Fruit fly (Drosophila melanogaster): ENCODE data around the gene CG31668.

CG31668 gene

DNA sequence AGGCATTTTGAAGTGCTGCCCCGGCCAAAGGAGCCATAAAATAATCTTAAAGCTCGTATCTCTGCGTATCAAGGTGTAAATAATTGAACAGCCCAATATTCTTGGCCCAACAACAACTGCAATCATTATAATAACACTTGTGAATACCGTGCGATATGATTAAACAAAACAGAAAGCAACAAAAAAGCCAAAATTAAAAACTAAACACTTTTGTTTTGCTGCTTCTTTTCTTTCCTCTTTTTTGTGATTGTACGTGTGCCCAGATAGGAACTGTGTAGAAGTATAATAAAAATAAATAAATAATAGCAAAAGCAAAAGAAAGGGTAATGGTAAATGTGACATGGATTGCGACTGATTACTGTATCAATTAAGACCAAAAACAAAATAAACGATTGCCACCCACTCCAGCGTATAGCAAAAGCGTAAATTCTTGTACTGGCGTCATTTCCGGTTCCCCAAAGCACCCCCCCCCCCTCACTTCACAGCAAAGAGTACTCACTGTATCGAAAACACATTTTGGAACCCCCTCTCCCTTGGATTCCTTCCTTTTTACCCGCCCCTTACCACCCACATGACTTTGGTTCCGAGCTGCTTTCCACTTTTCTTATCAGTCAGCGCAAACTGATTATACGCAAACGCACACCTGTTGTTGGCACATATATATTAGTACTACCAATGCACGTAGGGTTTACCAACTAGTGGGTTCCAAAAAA is 34.4 kb downstream of the CG31668 start:
- TF ChIP-seq psq (optimal IDR thresholded peaks at IDR 0.05) (no peak), Myc (optimal IDR thresholded peaks at IDR 0.05) (no peak), ttk (optimal IDR thresholded peaks at IDR 0.05) (no peak), Sin3A (optimal IDR thresholded peaks at IDR 0.05) (no peak), insv (optimal IDR thresholded peaks at IDR 0.05) (no peak), h (optimal IDR thresholded peaks at IDR 0.05) (no peak)

DNA sequence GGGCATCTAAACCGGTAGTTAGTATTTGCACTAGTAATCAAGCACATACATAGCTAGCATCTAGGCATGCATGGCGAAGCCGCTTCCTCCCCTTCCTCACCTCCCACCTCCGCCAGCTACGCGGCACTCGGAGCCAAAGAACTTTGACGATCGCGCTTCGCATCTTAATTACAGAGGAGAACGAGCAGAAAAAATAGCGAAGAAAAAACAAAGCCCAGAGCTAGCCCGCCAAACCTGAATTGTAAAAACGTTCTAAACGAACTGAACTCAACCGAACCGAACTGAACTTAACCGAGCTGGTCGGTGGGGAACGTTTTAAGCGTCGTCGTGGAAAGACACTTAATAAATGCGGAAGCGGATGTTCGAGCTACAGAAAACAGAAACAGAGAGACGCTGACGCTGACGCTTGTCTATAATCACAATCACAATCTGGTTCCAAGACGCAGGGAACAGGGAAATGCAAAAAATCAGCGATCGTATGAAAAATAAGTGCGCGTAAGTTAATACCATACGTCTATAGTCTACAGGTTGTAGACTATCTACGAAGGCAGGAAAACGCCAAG is 37.0 kb downstream of the CG31668 start:
- TF ChIP-seq Sin3A (optimal IDR thresholded peaks at IDR 0.05) (no peak), insv (optimal IDR thresholded peaks at IDR 0.05) (no peak), ttk (optimal IDR thresholded peaks at IDR 0.05) (no peak), psq (optimal IDR thresholded peaks at IDR 0.05) (no peak), Myc (optimal IDR thresholded peaks at IDR 0.05) (no peak), h (optimal IDR thresholded peaks at IDR 0.05) (no peak)

DNA sequence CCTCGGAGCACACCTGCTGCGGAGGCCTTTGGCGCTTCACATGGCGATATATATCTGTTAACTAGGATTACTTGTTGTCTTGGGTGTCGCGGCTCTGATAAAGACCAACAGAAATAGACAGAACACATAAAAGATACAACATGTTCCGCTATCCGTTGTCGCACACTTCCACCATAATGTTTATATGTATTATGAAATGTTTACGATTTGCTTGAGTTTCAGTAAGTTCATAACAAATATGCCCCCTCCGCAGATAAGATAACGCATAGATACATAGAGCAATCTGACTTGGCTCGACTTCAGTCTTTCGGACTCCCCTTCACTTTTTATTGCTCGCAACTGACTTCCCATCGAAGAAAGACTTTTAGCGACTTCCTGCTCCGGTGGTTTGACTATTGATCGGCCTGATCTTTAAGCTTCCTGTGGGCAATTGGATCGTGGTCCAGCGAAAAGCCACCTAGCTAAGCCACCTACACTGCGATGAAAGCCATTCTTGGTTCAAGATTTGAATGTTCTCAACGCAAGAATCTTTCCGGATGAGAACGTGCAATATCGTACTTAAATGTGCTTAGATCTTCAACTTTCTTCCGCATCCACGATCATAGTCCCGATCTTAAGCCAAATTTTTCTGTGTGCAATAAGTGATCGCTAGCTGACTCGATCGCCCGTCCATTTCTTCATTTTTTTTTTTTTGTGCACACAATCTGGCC is 37.6 kb downstream of the CG31668 start:
- TF ChIP-seq ttk (optimal IDR thresholded peaks at IDR 0.05) (no peak), h (optimal IDR thresholded peaks at IDR 0.05) (no peak), Myc (optimal IDR thresholded peaks at IDR 0.05) (no peak), psq (optimal IDR thresholded peaks at IDR 0.05) (no peak), Sin3A (optimal IDR thresholded peaks at IDR 0.05) (no peak), insv (optimal IDR thresholded peaks at IDR 0.05) (no peak)

DNA sequence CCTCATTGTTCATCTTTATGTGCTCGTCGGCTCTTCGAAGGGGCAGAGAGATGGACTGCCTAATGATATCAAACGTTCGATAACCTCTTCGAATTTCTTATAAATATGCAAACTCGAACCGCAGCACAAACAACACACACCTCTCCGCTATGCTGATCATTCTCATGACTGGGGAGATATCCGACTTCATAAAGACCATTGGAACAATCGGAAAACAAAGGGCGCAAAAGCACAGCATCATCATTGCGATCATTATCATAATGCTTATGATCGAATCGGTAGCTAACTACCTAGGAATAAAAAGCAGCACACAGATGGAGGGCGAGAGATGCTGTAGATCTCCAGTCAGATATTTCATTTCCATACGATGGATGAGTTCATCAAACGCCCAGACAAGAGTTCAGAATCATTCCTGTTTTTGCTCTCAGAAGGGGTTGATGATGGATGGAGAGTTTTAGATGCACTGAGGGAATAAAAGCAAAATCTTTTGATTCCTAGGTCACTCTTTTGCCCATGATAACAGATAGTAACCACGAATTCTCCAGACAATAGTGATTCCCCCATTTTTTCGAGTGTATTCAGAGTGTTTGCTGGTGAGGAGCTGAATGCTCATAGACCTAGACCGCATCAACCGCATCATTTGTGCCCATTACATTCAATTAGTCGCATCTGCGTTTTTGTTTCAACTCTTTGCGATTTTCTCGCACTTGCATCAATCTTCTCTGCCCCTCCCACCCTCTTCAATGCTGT is 38.8 kb downstream of the CG31668 start:
- TF ChIP-seq Sin3A (optimal IDR thresholded peaks at IDR 0.05) (no peak), ttk (optimal IDR thresholded peaks at IDR 0.05) (no peak), Myc (optimal IDR thresholded peaks at IDR 0.05) (no peak), h (optimal IDR thresholded peaks at IDR 0.05) (no peak), insv (optimal IDR thresholded peaks at IDR 0.05) (no peak), psq (optimal IDR thresholded peaks at IDR 0.05) (no peak)

DNA sequence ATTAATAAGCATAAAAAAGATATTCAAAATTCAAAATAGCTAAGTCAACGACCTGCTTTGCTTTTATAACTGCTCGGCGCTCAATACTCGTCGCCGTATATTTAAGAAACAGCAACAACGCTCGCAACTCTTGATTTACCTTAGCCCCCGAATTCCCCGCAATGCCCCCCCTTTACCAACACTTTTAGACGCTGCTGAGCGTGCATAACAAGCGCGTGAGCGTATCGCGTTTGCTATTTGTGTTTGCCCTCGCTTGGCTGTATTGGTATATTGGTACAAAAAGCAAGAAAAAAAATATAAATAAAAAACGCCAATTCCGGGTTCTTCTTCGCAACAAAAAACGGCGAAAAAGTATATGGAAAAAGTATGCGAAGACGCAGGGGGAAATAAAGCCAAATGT is 40.1 kb downstream of the CG31668 start:
- TF ChIP-seq psq (optimal IDR thresholded peaks at IDR 0.05) (no peak), h (optimal IDR thresholded peaks at IDR 0.05) (no peak), insv (optimal IDR thresholded peaks at IDR 0.05) (no peak), Myc (optimal IDR thresholded peaks at IDR 0.05) (no peak), ttk (optimal IDR thresholded peaks at IDR 0.05) (no peak), Sin3A (optimal IDR thresholded peaks at IDR 0.05) (no peak)

DNA sequence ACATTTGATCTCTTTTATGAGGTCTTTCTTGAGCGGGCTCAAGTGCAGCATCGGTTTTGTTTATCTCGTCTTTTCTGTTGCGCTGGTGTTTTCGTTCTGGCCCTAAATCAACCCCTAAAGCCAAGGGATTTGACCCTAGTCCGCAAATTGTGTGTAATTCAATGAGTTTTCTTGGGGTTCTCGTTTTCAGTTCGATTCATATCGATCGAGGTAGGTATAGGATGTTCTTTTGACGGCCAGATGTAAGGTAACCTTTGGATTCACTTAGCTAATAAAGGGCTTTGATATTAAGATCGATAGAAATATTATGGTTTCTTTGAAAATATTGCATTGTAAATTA is 40.8 kb downstream of the CG31668 start:
- TF ChIP-seq insv (optimal IDR thresholded peaks at IDR 0.05) = no peak
- TF ChIP-seq ttk (optimal IDR thresholded peaks at IDR 0.05) = no peak
- TF ChIP-seq psq (optimal IDR thresholded peaks at IDR 0.05) = no peak
- no peak for TF ChIP-seq Myc (optimal IDR thresholded peaks at IDR 0.05)
- no peak for TF ChIP-seq Sin3A (optimal IDR thresholded peaks at IDR 0.05)
- no peak for TF ChIP-seq h (optimal IDR thresholded peaks at IDR 0.05)

DNA sequence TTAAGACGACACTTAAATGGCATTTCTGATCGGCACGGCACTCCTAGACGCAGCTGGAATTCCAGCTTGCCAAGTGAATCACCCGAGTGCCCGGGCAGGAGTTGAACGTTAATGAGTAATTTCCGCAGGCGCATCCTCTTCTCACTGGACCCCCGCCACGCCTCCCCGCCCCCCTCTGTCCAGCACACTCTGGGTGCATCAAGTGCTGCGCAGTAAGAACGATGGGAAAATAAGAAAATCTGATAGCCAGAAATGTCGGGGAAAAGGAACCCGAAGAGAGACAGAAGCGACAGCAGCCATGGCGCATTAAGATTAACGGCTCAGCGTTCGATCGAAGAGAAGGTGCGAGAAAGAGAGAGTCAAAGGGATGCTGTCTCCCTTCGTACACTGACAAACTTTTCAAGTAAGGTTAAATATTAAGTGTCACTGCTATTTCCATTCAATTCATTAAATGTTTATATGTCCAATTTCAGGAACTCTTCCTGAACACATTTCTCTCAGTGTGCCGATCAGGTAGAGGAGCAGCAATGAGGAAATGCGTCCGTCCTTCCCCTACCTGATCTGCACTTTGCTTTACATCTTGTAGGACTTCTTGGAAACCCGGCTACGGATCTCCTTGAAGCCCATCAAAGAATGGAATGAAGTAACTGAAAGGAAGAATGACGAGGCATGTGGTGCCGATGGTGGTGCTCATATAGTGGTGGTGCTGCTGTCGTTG is 41.3 kb downstream of the CG31668 start:
- TF ChIP-seq Sin3A (optimal IDR thresholded peaks at IDR 0.05) = no peak
- TF ChIP-seq psq (optimal IDR thresholded peaks at IDR 0.05) = no peak
- TF ChIP-seq ttk (optimal IDR thresholded peaks at IDR 0.05) = no peak
- TF ChIP-seq Myc (optimal IDR thresholded peaks at IDR 0.05) = no peak
- no peak for TF ChIP-seq insv (optimal IDR thresholded peaks at IDR 0.05)
- TF ChIP-seq h (optimal IDR thresholded peaks at IDR 0.05) = no peak

DNA sequence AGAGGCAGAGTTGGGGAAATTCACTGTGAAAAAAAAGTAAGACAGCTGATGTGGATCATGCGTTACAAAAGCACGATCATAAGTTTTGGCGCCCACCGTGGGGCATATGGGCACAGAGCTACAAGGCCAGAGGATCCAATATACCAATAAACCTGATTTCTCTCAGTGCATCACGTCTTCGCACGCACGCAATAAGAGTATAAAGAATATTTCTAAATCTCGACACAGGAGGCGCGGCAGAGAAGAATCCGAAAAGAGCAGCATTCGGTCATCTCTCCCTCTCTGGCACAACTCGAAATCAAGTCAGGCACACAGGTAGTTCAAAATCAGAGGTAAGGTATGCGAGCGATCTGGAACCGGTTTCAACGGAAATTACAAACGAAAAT is 42.4 kb downstream of the CG31668 start:
- TF ChIP-seq Myc (optimal IDR thresholded peaks at IDR 0.05) (no peak), h (optimal IDR thresholded peaks at IDR 0.05) (no peak), ttk (optimal IDR thresholded peaks at IDR 0.05) (no peak), psq (optimal IDR thresholded peaks at IDR 0.05) (no peak), Sin3A (optimal IDR thresholded peaks at IDR 0.05) (no peak), insv (optimal IDR thresholded peaks at IDR 0.05) (no peak)

DNA sequence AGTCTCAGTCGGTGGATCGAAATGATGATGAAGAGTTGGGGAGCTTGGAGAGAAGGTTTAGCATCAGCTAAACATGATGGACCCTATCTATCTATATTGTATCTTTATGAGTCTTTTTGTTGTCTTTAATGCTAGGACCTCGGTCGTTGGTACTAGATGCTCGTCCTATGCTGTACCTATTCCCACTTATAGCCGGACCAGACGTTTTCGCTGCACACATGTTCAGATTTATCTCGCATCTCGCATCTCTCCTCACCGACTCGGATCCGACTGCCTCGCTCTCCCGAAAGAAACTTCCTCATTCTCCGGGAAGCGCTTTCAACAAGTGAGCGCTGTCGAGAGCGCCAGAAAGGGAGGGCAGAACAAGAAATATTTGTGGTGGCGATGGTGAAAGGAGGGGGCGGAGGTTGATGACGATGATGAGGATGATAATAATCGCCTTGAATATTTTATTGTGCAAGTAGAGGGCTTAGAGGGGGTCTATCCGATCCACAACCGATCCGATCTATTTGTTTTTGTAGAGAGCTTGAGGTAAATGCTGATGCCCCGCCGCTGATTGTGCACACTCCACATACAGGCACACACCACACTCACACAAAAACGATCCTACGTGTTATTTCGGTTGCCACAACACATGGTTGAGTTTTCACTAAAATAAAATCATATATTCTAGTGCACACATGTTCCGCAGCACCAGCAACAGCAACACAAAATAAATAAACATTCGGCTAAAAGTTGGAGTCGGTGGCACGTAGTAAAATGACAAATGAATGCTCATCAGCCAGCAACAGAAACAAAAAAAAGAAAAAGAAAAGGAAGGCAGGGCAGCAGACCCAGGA is 43.0 kb downstream of the CG31668 start:
- TF ChIP-seq insv (optimal IDR thresholded peaks at IDR 0.05) = no peak

DNA sequence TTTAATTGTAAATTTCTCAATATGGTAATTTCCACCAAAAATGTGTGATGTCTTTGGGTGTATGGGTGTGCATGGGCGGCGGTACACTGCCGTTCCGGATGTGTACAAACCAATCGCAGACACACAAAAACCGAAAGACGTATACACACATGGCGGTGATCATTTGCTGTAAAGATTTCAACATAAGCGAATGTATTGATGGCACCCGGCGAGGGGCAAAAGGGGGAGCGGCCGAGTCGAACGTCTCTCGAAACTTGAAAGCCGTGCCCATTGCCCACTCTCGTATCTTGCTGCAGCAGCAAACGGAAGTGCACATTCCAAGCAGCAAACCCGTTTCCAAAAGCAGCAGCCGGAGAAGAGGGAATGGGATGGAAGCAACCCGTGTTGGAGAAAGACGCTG is 43.7 kb downstream of the CG31668 start:
- TF ChIP-seq psq (optimal IDR thresholded peaks at IDR 0.05) (no peak), ttk (optimal IDR thresholded peaks at IDR 0.05) (no peak), Sin3A (optimal IDR thresholded peaks at IDR 0.05) (no peak), insv (optimal IDR thresholded peaks at IDR 0.05) (no peak), h (optimal IDR thresholded peaks at IDR 0.05) (no peak), Myc (optimal IDR thresholded peaks at IDR 0.05) (no peak)
